Worm (Caenorhabditis elegans) whole organism, mixed stage, embryonic: ENCODE data around the gene che-11.

Experiments
- blmp-1 ChIP-seq: fragments of 150-350 bp; optimal IDR thresholded peaks from 2 replicates; lab custom pipeline; 2014; ENCODE audit warnings: missing biosample characterization, missing genetic modification characterization
- ceh-39 ChIP-seq: fragments of 150-350 bp; optimal IDR thresholded peaks from 2 replicates; lab custom pipeline; 2014; ENCODE audit warnings: missing biosample characterization, missing genetic modification characterization
- ceh-43 ChIP-seq: fragments of 200-800 bp; sonication (Bioruptor generic); optimal IDR thresholded peaks from 2 replicates; lab custom pipeline; 2018; ENCODE audit warnings: mild to moderate bottlenecking, missing genetic modification characterization, moderate library complexity, missing compliant biosample characterization
- ces-1 ChIP-seq: fragments of 150-350 bp; optimal IDR thresholded peaks from 2 replicates; lab custom pipeline; 2014; ENCODE audit warnings: missing biosample characterization, missing genetic modification reagents, missing genetic modification characterization
- drap-1 ChIP-seq: fragments of 200-800 bp; sonication (Bioruptor generic); optimal IDR thresholded peaks from 3 replicates; lab custom pipeline; 2018; ENCODE audit warnings: mild to moderate bottlenecking, missing genetic modification characterization, missing compliant biosample characterization
- elt-3 ChIP-seq: fragments of 150-350 bp; optimal IDR thresholded peaks from 2 replicates; lab custom pipeline; 2014; ENCODE audit warnings: missing biosample characterization, missing genetic modification characterization
- flh-1 ChIP-seq: fragments of 200-800 bp; sonication (Bioruptor generic); optimal IDR thresholded peaks from 2 replicates; lab custom pipeline; 2018; ENCODE audit warnings: mild to moderate bottlenecking, missing genetic modification characterization, moderate library complexity, missing compliant biosample characterization
- ham-2 ChIP-seq: fragments of 200-800 bp; sonication (Bioruptor generic); optimal IDR thresholded peaks from 2 replicates; lab custom pipeline; 2018; ENCODE audit warnings: mild to moderate bottlenecking, missing genetic modification characterization, missing compliant biosample characterization
- lin-13 ChIP-seq: fragments of 150-350 bp; optimal IDR thresholded peaks from 2 replicates; lab custom pipeline; 2014; ENCODE audit warnings: missing biosample characterization, missing genetic modification characterization
- lsy-2 ChIP-seq: fragments of 150-350 bp; optimal IDR thresholded peaks from 2 replicates; lab custom pipeline; 2014; ENCODE audit warnings: missing biosample characterization, missing genetic modification characterization
- mab-5 ChIP-seq: fragments of 150-350 bp; optimal IDR thresholded peaks from 2 replicates; lab custom pipeline; 2014; ENCODE audit warnings: missing biosample characterization, missing genetic modification characterization
- nhr-12 ChIP-seq: fragments of 150-350 bp; optimal IDR thresholded peaks from 2 replicates; lab custom pipeline; 2014; ENCODE audit warnings: missing biosample characterization, missing genetic modification characterization
- nhr-237 ChIP-seq: fragments of 150-350 bp; optimal IDR thresholded peaks from 2 replicates; lab custom pipeline; 2014; ENCODE audit warnings: missing biosample characterization, missing genetic modification characterization
- snpc-4 ChIP-seq: fragments of 150-350 bp; optimal IDR thresholded peaks from 2 replicates; lab custom pipeline; 2014; ENCODE audit warnings: missing biosample characterization, missing genetic modification characterization
- unc-120 ChIP-seq: sonication (generic microtip); optimal IDR thresholded peaks from 2 replicates; lab custom pipeline; 2017; ENCODE audit warnings: missing genetic modification characterization, missing compliant biosample characterization; ENCODE audit not compliant: poor library complexity, severe bottlenecking
- unc-39 ChIP-seq: fragments of 150-350 bp; optimal IDR thresholded peaks from 2 replicates; lab custom pipeline; 2014; ENCODE audit warnings: missing biosample characterization, missing genetic modification characterization
- ztf-11 ChIP-seq: fragments of 150-350 bp; optimal IDR thresholded peaks from 2 replicates; lab custom pipeline; 2014; ENCODE audit warnings: missing biosample characterization, missing genetic modification characterization

Gene che-11

ce11 chrV:12106841-12107240, 43.7 kb downstream of the che-11 start, which contains the start of gene nhr-136:
Gene nhr-136 (plus strand): TSS chrV:12107141.
- TF ChIP-seq ham-2 (GFP tag; lab: Kevin White, UChicago) (peak; percentile 9), elt-3 (no peak)

DNA sequence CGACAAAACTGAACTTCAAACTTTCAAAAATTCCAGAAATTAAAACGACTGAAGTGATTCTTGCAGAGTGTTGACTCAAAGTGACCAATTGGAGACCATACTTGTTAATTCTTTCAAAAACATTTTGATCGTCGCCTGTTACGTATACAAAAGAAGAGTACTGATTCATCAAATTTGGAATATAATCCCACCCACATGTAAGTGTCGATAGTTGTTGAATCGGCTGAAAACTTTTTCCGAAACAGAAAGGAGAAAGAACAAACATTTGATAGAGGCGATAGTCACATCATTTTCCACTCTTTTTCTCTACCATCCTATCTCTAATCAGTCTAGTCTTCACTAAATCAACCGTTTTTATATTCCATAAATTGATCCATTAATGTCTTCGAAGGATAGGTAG, 46.6 kb downstream of the che-11 start, which contains the start of gene nhr-153:
nhr-153 (plus strand) TSS at position 301 of the 400 bp plus-strand sequence.
- TF ChIP-seq drap-1 (GFP tag; lab: Kevin White, UChicago) = no peak
- no peak for TF ChIP-seq ham-2 (GFP tag; lab: Kevin White, UChicago)
- no peak for TF ChIP-seq unc-120 (tag; lab: Kevin White, UChicago)
- no peak for TF ChIP-seq flh-1 (GFP tag; lab: Kevin White, UChicago)
- TF ChIP-seq snpc-4 (tag; lab: Kevin White, UChicago) = no peak

ce11 chrV:12100794-12101343, 49.6 kb downstream of the che-11 start, which contains the start of gene nhr-154:
Gene nhr-154 (plus strand): TSS chrV:12101293.
- no peak for TF ChIP-seq ceh-43 (GFP tag; lab: Kevin White, UChicago)
- no peak for TF ChIP-seq ztf-11 (tag; lab: Kevin White, UChicago)
- TF ChIP-seq nhr-237 (tag; lab: Kevin White, UChicago) = peak; percentile 27
- no peak for TF ChIP-seq unc-39 (tag; lab: Kevin White, UChicago)
- TF ChIP-seq, all 35 proteins: peak for 1

DNA sequence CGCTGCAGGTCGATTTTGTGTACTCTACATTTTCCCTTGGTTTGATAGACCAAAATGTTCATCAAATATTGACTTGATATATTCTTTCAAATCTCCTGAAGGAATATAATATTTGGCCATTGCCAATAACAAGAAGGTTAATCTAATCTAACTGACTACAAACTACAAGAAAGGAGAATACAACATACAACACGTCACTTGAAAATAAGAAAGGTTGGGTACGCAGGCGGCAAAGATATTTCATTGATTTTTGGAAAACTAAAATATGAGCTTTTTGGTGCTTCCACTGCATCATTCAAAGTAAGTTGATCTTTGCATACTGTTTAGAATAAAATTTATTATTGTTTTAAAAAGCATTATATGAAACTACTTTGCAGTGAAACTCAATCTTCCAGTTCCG, 52.4 kb downstream of the che-11 start, which contains the start of gene nhr-209:
nhr-209 (plus strand) TSS at position 27 of the 400 bp plus-strand sequence.
- no peak for TF ChIP-seq lsy-2 (tag; lab: Kevin White, UChicago)
- no peak for TF ChIP-seq flh-1 (GFP tag; lab: Kevin White, UChicago)

DNA sequence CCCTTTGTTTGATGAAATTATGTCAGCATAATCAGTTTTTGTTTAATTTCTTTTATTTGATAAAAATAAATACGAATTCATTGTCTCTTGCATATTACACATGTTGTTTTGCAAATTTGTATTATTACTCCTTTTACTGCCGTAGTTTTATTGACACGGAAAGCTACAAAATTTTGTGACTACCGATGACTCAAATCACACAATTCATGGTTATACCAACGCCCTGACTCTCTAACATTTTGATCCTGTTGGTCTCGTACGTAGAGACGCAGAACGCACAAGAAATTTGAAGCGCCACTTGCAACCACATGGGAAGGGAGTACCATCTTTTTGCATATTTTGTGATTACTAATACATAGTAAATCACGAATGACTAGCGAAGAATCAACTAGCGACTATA, 54.6 kb downstream of the che-11 start, which contains the start of gene nhr-207:
nhr-207 (plus strand) TSS at position 282 of the 400 bp plus-strand sequence.
- TF ChIP-seq ces-1 (GFP tag; lab: Kevin White, UChicago) = peak; percentile 28
- no peak for TF ChIP-seq lin-13 (tag; lab: Kevin White, UChicago)
- TF ChIP-seq ceh-39 (tag; lab: Kevin White, UChicago) = no peak
- no peak for TF ChIP-seq drap-1 (GFP tag; lab: Kevin White, UChicago)
- TF ChIP-seq blmp-1 (tag; lab: Kevin White, UChicago) = no peak
- no peak for TF ChIP-seq nhr-12
- no peak for TF ChIP-seq mab-5 (tag; lab: Kevin White, UChicago)
